Fruit fly (Drosophila melanogaster): ENCODE data around the gene CG33673.
A peak's percentile ranks its signal among the peaks of the same experiment; 100 is the strongest.

The CG33673 gene

DNA sequence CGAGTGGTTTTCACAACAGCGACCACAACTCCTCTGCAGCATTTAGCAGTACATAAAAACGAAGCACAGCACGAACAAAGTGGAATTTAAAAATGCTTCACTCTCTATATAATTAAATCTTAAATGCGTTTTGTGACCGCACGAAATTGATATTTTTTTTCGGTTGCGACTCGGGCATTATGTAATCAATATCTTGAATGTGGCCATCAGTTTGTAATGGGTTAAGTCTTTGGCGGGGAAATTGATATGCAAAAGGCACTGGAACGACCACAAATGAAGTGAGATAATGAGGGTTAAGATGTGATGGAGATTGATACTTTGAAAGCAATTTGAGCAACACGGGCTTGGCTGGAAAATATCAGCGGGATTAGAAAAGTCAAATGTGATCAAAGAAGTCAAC lies 22.7 kb downstream of the CG33673 start:
- TF ChIP-seq cnc (optimal IDR thresholded peaks at IDR 0.05), result no peak
- no peak for TF ChIP-seq CG5204 (GFP tag; optimal IDR thresholded peaks at IDR 0.05)
- TF ChIP-seq CG11617 (GFP tag; optimal IDR thresholded peaks at IDR 0.05), result no peak

DNA sequence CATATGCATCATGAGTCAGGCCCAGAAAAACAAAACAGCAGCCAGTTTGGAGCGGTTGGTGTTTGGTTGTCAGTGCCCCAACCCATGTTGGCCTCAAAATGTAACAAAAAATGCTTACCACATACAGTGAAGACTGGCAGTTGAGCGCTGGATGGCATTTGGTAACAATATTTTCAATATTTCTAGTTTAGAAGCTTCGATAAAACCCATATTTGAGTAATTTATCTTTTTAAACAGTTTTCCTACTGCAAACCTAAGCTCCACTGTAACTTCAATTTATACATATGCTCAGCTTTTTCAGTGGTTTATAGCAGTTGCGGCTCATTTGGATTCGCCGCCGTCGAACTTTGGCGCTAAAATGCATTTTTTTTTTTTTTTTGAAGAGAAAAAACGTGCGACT lies 30.1 kb downstream of the CG33673 start:
- no peak for TF ChIP-seq Hr96 (GFP tag; optimal IDR thresholded peaks at IDR 0.05)
- TF ChIP-seq bab1 (GFP tag; optimal IDR thresholded peaks at IDR 0.05), result no peak
- TF ChIP-seq kay (GFP tag; ENCODE audit: borderline replicate concordance), result no peak
- TF ChIP-seq pad (GFP tag; optimal IDR thresholded peaks at IDR 0.05), result no peak
- TF ChIP-seq CG5204 (GFP tag; optimal IDR thresholded peaks at IDR 0.05), result no peak
- TF ChIP-seq cnc (optimal IDR thresholded peaks at IDR 0.05), result no peak
- no peak for TF ChIP-seq CG7101 (tag; optimal IDR thresholded peaks at IDR 0.05)

DNA sequence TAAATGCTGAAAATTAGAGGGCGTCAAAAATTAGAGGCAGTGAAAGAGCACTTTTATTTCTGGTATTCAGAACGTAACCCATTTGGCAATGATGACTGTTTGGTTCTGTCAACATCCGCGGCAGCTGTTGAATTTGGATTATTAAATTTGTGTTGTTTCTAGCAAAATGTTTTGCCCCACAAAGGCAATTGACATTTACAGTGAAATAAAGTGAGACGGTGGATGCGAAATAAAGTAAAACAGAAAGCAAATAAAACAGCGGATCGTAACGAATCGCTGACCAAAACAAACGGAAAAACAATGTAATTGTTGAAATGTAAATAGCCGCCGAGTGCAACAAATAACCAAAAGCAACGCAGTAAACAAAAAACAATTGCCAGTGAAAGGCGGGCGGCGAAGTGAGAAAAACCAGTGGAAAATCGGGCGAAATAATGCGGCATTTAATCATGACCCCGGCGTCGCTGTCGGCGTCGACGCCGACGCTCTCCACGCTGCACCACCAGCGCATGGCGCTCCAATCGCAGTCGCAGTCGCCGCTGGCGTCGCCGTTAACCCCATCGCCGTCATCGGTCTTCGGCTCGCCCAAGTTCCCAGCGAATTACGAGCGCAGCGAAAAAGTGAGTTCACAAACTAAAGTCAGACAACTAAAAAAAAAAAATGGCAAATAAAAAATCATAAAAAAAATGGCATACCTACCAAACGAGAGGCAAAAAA lies 33.3 kb downstream of the CG33673 start:
- TF ChIP-seq tj (GFP tag; optimal IDR thresholded peaks at IDR 0.05), result peak; percentile 11
- no peak for TF ChIP-seq CG33017 (tag; optimal IDR thresholded peaks at IDR 0.05)
- TF ChIP-seq CG5204 (GFP tag; optimal IDR thresholded peaks at IDR 0.05), result no peak
- TF ChIP-seq ovo (GFP tag; optimal IDR thresholded peaks at IDR 0.05), result no peak
- peak; percentile 18 for TF ChIP-seq CG11617 (GFP tag; optimal IDR thresholded peaks at IDR 0.05)
- no peak for TF ChIP-seq cic (GFP tag; optimal IDR thresholded peaks at IDR 0.05)
- TF ChIP-seq CG7101 (tag; optimal IDR thresholded peaks at IDR 0.05), result no peak
- no peak for TF ChIP-seq CG12768 (GFP tag; optimal IDR thresholded peaks at IDR 0.05)
- TF ChIP-seq cnc (optimal IDR thresholded peaks at IDR 0.05), result no peak
- TF ChIP-seq CG14711 (tag; optimal IDR thresholded peaks at IDR 0.05), result no peak
- no peak for TF ChIP-seq CG1620 (GFP tag; optimal IDR thresholded peaks at IDR 0.05)
- TF ChIP-seq Crg-1 (GFP tag; optimal IDR thresholded peaks at IDR 0.05), result no peak
- no peak for TF ChIP-seq Clk (GFP tag; optimal IDR thresholded peaks at IDR 0.05)
- peak; percentile 38 for TF ChIP-seq kay (GFP tag; ENCODE audit: borderline replicate concordance)
- TF ChIP-seq Hr96 (GFP tag; optimal IDR thresholded peaks at IDR 0.05), result no peak
- TF ChIP-seq bab1 (GFP tag; optimal IDR thresholded peaks at IDR 0.05), result no peak

DNA sequence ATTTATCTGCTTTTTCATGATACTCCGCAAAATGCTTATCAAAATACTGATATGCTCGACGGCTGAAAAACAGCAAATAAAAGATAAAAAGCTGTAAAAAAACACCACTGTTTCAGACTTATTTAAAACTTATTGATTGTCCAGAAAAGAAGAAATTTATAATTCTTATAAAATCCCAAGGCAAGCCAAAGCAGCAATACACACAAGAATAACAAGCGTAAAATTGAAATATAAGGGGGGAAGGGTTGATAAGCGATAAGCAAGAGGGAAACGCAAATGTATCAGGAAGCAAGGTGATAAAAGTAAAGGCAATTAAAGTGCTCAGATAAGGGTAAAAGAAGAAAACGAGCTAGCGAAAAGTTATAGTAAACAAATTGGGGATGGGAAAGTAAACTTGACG lies 34.0 kb downstream of the CG33673 start:
- no peak for TF ChIP-seq Crg-1 (GFP tag; optimal IDR thresholded peaks at IDR 0.05)
- TF ChIP-seq cic (GFP tag; optimal IDR thresholded peaks at IDR 0.05), result peak; percentile 33

DNA sequence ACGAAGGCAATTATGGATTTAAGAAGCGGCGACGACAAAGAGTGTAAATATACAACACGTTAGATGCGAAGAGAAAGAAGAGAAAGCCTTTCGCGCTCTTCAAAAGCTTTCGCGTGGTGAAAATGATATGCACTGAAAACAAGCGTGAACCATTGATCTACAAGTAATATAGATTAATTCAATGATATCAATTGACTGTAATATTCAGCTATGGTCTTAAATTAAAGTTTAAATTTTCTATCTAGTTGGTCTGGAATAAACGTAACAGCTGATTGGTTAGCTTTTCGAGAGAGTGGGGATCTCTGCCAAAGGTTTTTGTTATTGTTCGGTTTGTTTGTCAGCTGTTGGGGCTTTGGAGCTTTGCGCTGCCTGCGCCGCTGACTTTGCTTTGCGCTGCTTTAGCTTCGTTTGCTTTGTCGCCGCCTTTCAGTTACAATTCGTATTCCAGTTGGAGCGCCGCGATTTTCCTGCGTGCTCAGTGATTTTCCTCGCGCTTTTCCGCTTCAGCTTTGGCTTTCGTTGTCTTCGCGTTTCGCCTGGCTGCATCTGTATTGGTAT lies 35.1 kb downstream of the CG33673 start:
- TF ChIP-seq Crg-1 (GFP tag; optimal IDR thresholded peaks at IDR 0.05), result no peak
- peak; percentile 48 for TF ChIP-seq tj (GFP tag; optimal IDR thresholded peaks at IDR 0.05)
- peak; percentile 56 for TF ChIP-seq bab1 (GFP tag; optimal IDR thresholded peaks at IDR 0.05)
- peak; percentile 3 for TF ChIP-seq CG11617 (GFP tag; optimal IDR thresholded peaks at IDR 0.05)
- TF ChIP-seq cnc (optimal IDR thresholded peaks at IDR 0.05), result no peak
- peak; percentile 37 for TF ChIP-seq CG7101 (tag; optimal IDR thresholded peaks at IDR 0.05)
- no peak for TF ChIP-seq CG5204 (GFP tag; optimal IDR thresholded peaks at IDR 0.05)
- peak; percentile 59 for TF ChIP-seq cic (GFP tag; optimal IDR thresholded peaks at IDR 0.05)
- peak; percentile 68 for TF ChIP-seq CG33017 (tag; optimal IDR thresholded peaks at IDR 0.05)
- TF ChIP-seq CG12768 (GFP tag; optimal IDR thresholded peaks at IDR 0.05), result peak; percentile 60
- peak; percentile 45 for TF ChIP-seq kay (GFP tag; ENCODE audit: borderline replicate concordance)
- TF ChIP-seq Mnt (GFP tag; optimal IDR thresholded peaks at IDR 0.05), result peak; percentile 52
- TF ChIP-seq CG14711 (tag; optimal IDR thresholded peaks at IDR 0.05), result peak; percentile 52

DNA sequence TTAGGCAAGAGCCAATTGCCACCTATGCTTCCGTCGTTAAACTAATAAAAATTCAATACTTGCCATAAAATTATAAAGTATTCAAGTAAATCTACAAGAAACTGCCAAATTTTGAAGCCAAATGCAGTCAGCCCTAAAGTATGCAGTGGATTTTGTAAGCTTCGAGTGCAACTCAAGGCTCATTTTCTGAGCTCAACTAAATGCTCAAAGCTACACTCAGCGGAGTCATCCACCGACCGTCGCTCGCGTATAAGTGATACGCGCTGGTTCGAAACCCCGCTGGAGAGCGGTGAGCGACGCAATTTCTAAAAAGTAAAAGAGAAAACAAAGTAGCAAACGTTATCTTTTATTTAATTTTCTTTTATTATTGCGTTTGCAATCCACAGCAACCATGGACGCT lies 36.8 kb downstream of the CG33673 start:
- TF ChIP-seq bab1 (GFP tag; optimal IDR thresholded peaks at IDR 0.05) (peak; percentile 9), CG7045 (GFP tag; optimal IDR thresholded peaks at IDR 0.05) (no peak)

DNA sequence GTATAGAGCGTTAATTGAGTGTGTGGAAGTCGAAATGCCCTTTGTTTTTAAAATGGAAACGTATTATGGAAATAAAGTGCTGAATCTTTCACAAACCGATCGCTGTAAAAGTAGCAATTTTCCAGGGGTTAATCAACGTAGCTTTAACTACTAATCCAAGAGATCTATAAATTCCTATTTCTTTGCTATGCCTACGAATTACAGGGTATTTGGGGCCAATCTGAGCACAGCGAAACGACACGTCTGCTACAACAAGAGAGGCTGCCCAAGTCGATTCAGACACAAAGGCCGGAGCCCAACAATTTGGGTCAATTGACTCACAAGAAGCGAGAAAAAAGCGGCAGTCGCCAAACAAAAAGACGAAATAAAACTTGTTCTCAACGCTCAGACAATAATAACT lies 39.4 kb downstream of the CG33673 start:
- TF ChIP-seq cic (GFP tag; optimal IDR thresholded peaks at IDR 0.05) (no peak), CG5204 (GFP tag; optimal IDR thresholded peaks at IDR 0.05) (no peak), CG12768 (GFP tag; optimal IDR thresholded peaks at IDR 0.05) (no peak), CG7045 (GFP tag; optimal IDR thresholded peaks at IDR 0.05) (no peak), toe (GFP tag; optimal IDR thresholded peaks at IDR 0.05) (no peak), ovo (GFP tag; optimal IDR thresholded peaks at IDR 0.05) (no peak), Clk (GFP tag; optimal IDR thresholded peaks at IDR 0.05) (no peak), bab1 (GFP tag; optimal IDR thresholded peaks at IDR 0.05) (no peak), CG1620 (GFP tag; optimal IDR thresholded peaks at IDR 0.05) (no peak), CG7101 (tag; optimal IDR thresholded peaks at IDR 0.05) (no peak), Crg-1 (GFP tag; optimal IDR thresholded peaks at IDR 0.05) (no peak)

DNA sequence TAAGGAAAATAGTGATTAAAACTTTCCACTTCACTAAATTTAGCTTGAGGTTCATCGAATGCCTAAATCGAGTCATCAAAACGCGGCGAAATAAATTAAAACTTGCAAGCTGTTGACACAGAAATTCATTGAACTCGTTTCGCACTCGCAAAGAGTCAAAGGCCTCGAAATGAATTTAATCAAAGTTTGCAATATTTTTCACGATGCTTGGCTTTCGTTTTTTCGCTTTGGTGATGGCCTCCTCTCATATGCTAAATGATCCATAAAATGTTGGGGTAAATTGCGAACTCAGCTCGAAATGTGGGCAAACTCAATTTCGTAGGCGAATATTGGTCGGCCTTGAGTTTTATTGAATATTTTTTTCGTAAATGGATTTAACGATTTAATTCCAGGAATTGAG lies 40.2 kb downstream of the CG33673 start:
- TF ChIP-seq cnc (optimal IDR thresholded peaks at IDR 0.05), result no peak
- peak; percentile 91 for TF ChIP-seq tj (GFP tag; optimal IDR thresholded peaks at IDR 0.05)

Measured in whole organism, adult.